Worm (Caenorhabditis elegans) whole organism, early embryonic: ENCODE results near the gene ugt-64.

Source experiments
- B0310.2 ChIP-seq: sonication (generic microtip); optimal IDR thresholded peaks from 2 replicates; lab custom pipeline; 2016; ENCODE audit warnings: mild to moderate bottlenecking, missing genetic modification characterization, missing compliant biosample characterization
- F13C5.2 ChIP-seq: sonication (generic microtip); optimal IDR thresholded peaks from 2 replicates; lab custom pipeline; 2017; ENCODE audit warnings: mild to moderate bottlenecking, missing genetic modification characterization, inconsistent platforms, missing compliant biosample characterization
- aly-1 ChIP-seq: sonication (generic microtip); optimal IDR thresholded peaks from 2 replicates; lab custom pipeline; 2016; ENCODE audit warnings: missing genetic modification characterization, missing compliant biosample characterization
- ama-1 ChIP-seq: fragments of 150-350 bp; optimal IDR thresholded peaks from 2 replicates; lab custom pipeline; 2014
- ceh-13 ChIP-seq: fragments of 200-800 bp; sonication (Bioruptor generic); optimal IDR thresholded peaks from 2 replicates; lab custom pipeline; 2018; ENCODE audit warnings: mild to moderate bottlenecking, missing genetic modification characterization, missing compliant biosample characterization
- ceh-36 ChIP-seq: sonication (generic microtip); optimal IDR thresholded peaks from 2 replicates; lab custom pipeline; 2016; ENCODE audit warnings: missing genetic modification characterization, inconsistent platforms, missing compliant biosample characterization
- ets-7 ChIP-seq: sonication (generic microtip); optimal IDR thresholded peaks from 2 replicates; lab custom pipeline; 2016; ENCODE audit warnings: missing genotype, missing genetic modification characterization, missing compliant biosample characterization
- flt-1 ChIP-seq: fragments of 200-800 bp; sonication (Bioruptor generic); IDR thresholded peaks from 2 replicates; pipeline ENCODE4 v1.3.6; 2022; ENCODE audit warnings: missing genetic modification characterization, missing compliant biosample characterization
- hmbx-1 ChIP-seq: sonication (generic microtip); optimal IDR thresholded peaks from 2 replicates; lab custom pipeline; 2016; ENCODE audit warnings: mild to moderate bottlenecking, missing genetic modification characterization, missing compliant biosample characterization
- hmg-4 ChIP-seq: fragments of 200-800 bp; sonication (Bioruptor generic); optimal IDR thresholded peaks from 2 replicates; lab custom pipeline; 2018; ENCODE audit warnings: mild to moderate bottlenecking, missing genetic modification characterization, missing compliant biosample characterization
- hnd-1 ChIP-seq: sonication (generic microtip); optimal IDR thresholded peaks from 2 replicates; lab custom pipeline; 2016; ENCODE audit warnings: missing genetic modification characterization, missing compliant biosample characterization
- pes-1 ChIP-seq: fragments of 200-800 bp; sonication (Bioruptor generic); IDR thresholded peaks from 2 replicates; pipeline ENCODE4 v1.3.6; 2022; ENCODE audit warnings: missing genetic modification reagents, missing genetic modification characterization, missing compliant biosample characterization
- scrt-1 ChIP-seq: fragments of 200-800 bp; sonication (Bioruptor generic); IDR thresholded peaks from 2 replicates; pipeline ENCODE4 v1.3.6; 2022; ENCODE audit warnings: missing genetic modification characterization, missing compliant biosample characterization
- sea-1 ChIP-seq: fragments of 200-800 bp; sonication (Bioruptor generic); conservative IDR thresholded peaks from 2 replicates; pipeline ENCODE4 v1.3.6; 2022; ENCODE audit warnings: missing genetic modification characterization, missing compliant biosample characterization
- tbx-11 ChIP-seq: fragments of 200-800 bp; sonication (Bioruptor generic); IDR thresholded peaks from 2 replicates; pipeline ENCODE4 v1.3.6; 2022; ENCODE audit warnings: missing genetic modification characterization, missing compliant biosample characterization
- tbx-37 ChIP-seq: fragments of 200-800 bp; sonication (Bioruptor generic); conservative IDR thresholded peaks from 2 replicates; pipeline ENCODE4 v1.3.6; 2022; ENCODE audit warnings: missing genetic modification reagents, missing genetic modification characterization, missing compliant biosample characterization
- tra-4 ChIP-seq: sonication (generic microtip); optimal IDR thresholded peaks from 2 replicates; lab custom pipeline; 2017; ENCODE audit warnings: missing genetic modification characterization, missing compliant biosample characterization

The ugt-64 gene

DNA sequence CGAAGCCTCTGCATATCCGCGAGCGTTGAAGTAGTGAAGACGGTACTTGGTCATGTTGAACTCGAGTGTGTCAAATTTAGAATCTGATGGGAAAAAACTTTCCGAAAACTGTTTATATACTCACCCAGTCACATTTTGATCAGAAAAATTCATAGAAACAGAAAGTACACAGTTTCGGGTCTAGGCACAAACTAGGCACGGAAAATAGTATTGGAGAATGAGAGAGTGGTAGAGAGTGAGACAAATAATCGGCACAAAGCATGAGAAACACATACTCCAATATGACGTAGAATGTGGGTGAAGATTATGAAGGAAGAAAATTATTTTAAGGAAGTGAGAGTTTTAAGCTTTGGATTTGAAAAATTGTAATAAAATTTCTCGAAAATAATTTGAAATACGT lies 37.7 kb downstream of the ugt-64 start, which contains the start of gene gst-33:
Gene gst-33 (minus strand): TSS at position 127 of the 400 bp plus-strand sequence.
- TF ChIP-seq B0310.2 (tag; lab: Kevin White, UChicago): no peak
- no peak for TF ChIP-seq hnd-1 (tag; lab: Kevin White, UChicago)
- no peak for TF ChIP-seq flt-1 (GFP tag; lab: Robert Waterston, UW)
- TF ChIP-seq hmbx-1 (tag; lab: Kevin White, UChicago): no peak
- no peak for TF ChIP-seq ceh-13 (GFP tag; lab: Kevin White, UChicago)
- no peak for TF ChIP-seq aly-1 (tag; lab: Kevin White, UChicago)

DNA sequence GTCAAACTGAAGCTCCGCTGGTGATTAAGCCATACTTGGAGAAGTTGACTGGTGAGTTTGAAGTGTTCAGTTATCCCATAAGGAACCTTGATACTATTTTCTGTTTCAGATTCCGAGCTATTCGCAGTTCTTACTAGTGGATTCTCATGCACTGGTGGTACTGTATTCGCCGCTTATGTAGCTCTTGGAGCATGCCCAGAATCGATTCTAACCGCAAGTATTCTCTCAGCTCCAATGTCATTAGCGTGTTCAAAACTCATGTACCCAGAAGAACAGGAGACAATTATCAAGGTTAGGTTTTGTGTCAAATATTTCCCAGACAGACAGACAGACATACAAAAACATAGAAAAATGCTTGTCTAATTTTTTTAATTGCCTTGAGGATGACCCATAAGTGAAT lies 41.3 kb downstream of the ugt-64 start:
- no peak for TF ChIP-seq pes-1 (GFP tag; lab: Robert Waterston, UW)
- TF ChIP-seq flt-1 (GFP tag; lab: Robert Waterston, UW): no peak
- TF ChIP-seq hnd-1 (tag; lab: Kevin White, UChicago): no peak
- no peak for TF ChIP-seq ama-1 (lab: Kevin White, UChicago)
- no peak for TF ChIP-seq ceh-13 (GFP tag; lab: Kevin White, UChicago)
- TF ChIP-seq scrt-1: no peak
- TF ChIP-seq F13C5.2: no peak
- no peak for TF ChIP-seq tbx-11 (GFP tag; lab: Robert Waterston, UW)
- TF ChIP-seq tbx-37 (GFP tag; lab: Robert Waterston, UW): no peak
- TF ChIP-seq tra-4: no peak
- no peak for TF ChIP-seq aly-1 (tag; lab: Kevin White, UChicago)
- TF ChIP-seq B0310.2 (tag; lab: Kevin White, UChicago): no peak
- no peak for TF ChIP-seq ceh-36 (tag; lab: Kevin White, UChicago)
- no peak for TF ChIP-seq sea-1
- TF ChIP-seq hmg-4 (GFP tag; lab: Kevin White, UChicago): no peak
- no peak for TF ChIP-seq ets-7 (tag; lab: Kevin White, UChicago)

ce11 chrV:3463514-3463913 lies 42.6 kb downstream of the ugt-64 start, which contains the start of gene slc-28.1:
slc-28.1 (plus strand) TSS chrV:3463814.
- TF ChIP-seq hmg-4 (GFP tag; lab: Kevin White, UChicago): no peak
- TF ChIP-seq hnd-1 (tag; lab: Kevin White, UChicago): no peak
- no peak for TF ChIP-seq pes-1 (GFP tag; lab: Robert Waterston, UW)
- no peak for TF ChIP-seq tbx-37 (GFP tag; lab: Robert Waterston, UW)
- no peak for TF ChIP-seq sea-1
- TF ChIP-seq F13C5.2: no peak
- TF ChIP-seq tbx-11 (GFP tag; lab: Robert Waterston, UW): no peak
- no peak for TF ChIP-seq ceh-36 (tag; lab: Kevin White, UChicago)
- no peak for TF ChIP-seq ceh-13 (GFP tag; lab: Kevin White, UChicago)
- no peak for TF ChIP-seq flt-1 (GFP tag; lab: Robert Waterston, UW)
- TF ChIP-seq tra-4: no peak
- no peak for TF ChIP-seq ama-1 (lab: Kevin White, UChicago)
- TF ChIP-seq hmbx-1 (tag; lab: Kevin White, UChicago): no peak

ce11 chrV:3459919-3460318 lies 46.2 kb downstream of the ugt-64 start, which contains the start of gene slc-28.2:
slc-28.2 (plus strand) TSS chrV:3460219.
- TF ChIP-seq aly-1 (tag; lab: Kevin White, UChicago) (no peak), ceh-13 (GFP tag; lab: Kevin White, UChicago) (no peak), F13C5.2 (no peak), B0310.2 (tag; lab: Kevin White, UChicago) (no peak), tbx-11 (GFP tag; lab: Robert Waterston, UW) (no peak), tbx-37 (GFP tag; lab: Robert Waterston, UW) (no peak), ets-7 (tag; lab: Kevin White, UChicago) (no peak), ama-1 (lab: Kevin White, UChicago) (no peak), flt-1 (GFP tag; lab: Robert Waterston, UW) (no peak), sea-1 (no peak), scrt-1 (no peak)

ce11 chrV:3455135-3455747 lies 50.9 kb downstream of the ugt-64 start:
- no peak for TF ChIP-seq ama-1 (lab: Kevin White, UChicago)
- TF ChIP-seq tra-4: peak; percentile 3

ce11 chrV:3454620-3455019 lies 51.5 kb downstream of the ugt-64 start:
- TF ChIP-seq ama-1 (lab: Kevin White, UChicago) (no peak), tbx-11 (GFP tag; lab: Robert Waterston, UW) (no peak), hmbx-1 (tag; lab: Kevin White, UChicago) (no peak), hnd-1 (tag; lab: Kevin White, UChicago) (no peak), tra-4 (no peak), pes-1 (GFP tag; lab: Robert Waterston, UW) (no peak)
